Worm (Caenorhabditis elegans) whole organism, L2 larva: ENCODE results near the gene zmp-1.
A peak's percentile ranks its signal among the peaks of the same experiment; 100 is the strongest.

Experiments used
- ama-1 ChIP-seq: fragments of 150-350 bp; optimal IDR thresholded peaks from 2 replicates; lab custom pipeline; 2018; ENCODE audit warnings: inconsistent platforms
- elt-3 ChIP-seq: sonication (generic microtip); optimal IDR thresholded peaks from 2 replicates; lab custom pipeline; 2017; ENCODE audit warnings: missing biosample characterization, missing genetic modification characterization
- nhr-11 ChIP-seq: fragments of 150-350 bp; optimal IDR thresholded peaks from 2 replicates; lab custom pipeline; 2014; ENCODE audit warnings: missing biosample characterization, missing genetic modification characterization
- snpc-4 ChIP-seq: fragments of 150-350 bp; optimal IDR thresholded peaks from 2 replicates; lab custom pipeline; 2014; ENCODE audit warnings: missing biosample characterization, missing genetic modification characterization

- TF ChIP-seq ama-1 (peak; percentile 33), elt-3 (tag; lab: Kevin White, UChicago) (no peak), nhr-11 (tag; lab: Kevin White, UChicago) (no peak), snpc-4 (tag; lab: Kevin White, UChicago) (no peak)
Measured at ce11 chrIII:5949817-5950216, 17.1 kb upstream of the zmp-1 start.
